Fruit fly (Drosophila melanogaster): ENCODE measurements around the gene CG18666.

Gene CG18666

DNA sequence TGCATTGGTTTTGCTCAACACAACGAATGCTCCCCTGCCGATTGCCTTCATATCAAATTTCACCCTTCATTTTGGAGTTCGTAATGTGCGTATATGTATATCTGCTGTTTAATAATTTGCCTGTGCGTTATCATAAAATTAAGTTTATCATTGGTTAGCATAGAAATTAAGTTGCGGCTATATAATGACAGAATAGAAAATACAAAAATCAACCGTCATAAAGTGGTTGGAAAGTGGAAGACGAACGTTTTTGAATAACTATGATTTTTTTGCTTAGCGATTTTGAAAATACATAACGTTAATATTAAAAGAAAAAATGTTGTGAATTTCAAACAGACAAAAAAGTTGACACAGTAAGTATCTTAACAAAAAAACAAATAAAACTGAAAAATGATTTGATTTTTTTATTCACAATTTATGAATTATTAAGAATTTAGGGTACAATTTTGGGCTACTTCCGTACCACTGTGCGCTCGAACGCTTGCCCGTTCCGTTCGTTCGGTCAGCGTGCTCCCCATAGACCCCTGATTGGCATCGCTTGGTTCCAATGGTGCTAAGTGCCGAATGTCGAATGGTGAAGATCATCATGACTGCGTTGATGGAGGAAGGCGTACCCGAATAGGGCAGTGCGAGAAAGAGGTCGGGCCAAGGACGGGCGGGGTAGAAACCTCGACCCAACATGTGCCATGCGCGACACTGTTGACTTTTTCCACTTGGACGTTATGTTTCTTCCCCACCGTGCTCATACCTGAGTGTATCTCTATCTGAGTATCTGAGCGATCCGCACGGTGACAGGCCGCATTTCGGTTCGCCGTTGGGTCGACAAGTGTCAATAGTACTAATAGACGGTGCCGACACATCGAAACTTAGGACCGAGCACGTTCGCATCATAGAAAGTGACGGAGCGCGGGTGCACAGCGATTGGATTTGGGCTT lies 3.3 kb downstream of the CG18666 start (continued):
- TF ChIP-seq CG11723 (GFP tag; optimal IDR thresholded peaks at IDR 0.05), result peak; percentile 50
- TF ChIP-seq toy (GFP tag; IDR thresholded peaks at IDR 0.05), result no peak
- peak; percentile 70 for TF ChIP-seq CG1602 (GFP tag; optimal IDR thresholded peaks at IDR 0.05)
- TF ChIP-seq NK7.1 (GFP tag; optimal IDR thresholded peaks at IDR 0.05), result no peak
- TF ChIP-seq abd-A (tag; optimal IDR thresholded peaks at IDR 0.05), result no peak
- TF ChIP-seq Stat92E (GFP tag; optimal IDR thresholded peaks at IDR 0.05), result no peak
- peak; percentile 10; the same call in 1 of the 2 replicates for TF ChIP-seq CG11247 (GFP tag; IDR thresholded peaks at IDR 0.05)
- TF ChIP-seq Abd-B (GFP tag; optimal IDR thresholded peaks at IDR 0.05), result no peak
- TF ChIP-seq CG9817 (tag; optimal IDR thresholded peaks at IDR 0.05), result peak; percentile 17
- TF ChIP-seq lilli (GFP tag; optimal IDR thresholded peaks at IDR 0.05), result peak; percentile 43
- peak in 1 of 2 experiments; percentile 65 for TF ChIP-seq Hr51 (GFP tag; optimal IDR thresholded peaks at IDR 0.05)
- peak; percentile 30; the same call in 1 of the 2 replicates for TF ChIP-seq Bgb (GFP tag; IDR thresholded peaks at IDR 0.05; ENCODE audit: partially characterized antibody)
- peak; percentile 28 for TF ChIP-seq CG15601 (tag; optimal IDR thresholded peaks at IDR 0.05)
- peak; percentile 15 for TF ChIP-seq CG10147 (GFP tag; optimal IDR thresholded peaks at IDR 0.05)
- TF ChIP-seq CG9876 (GFP tag; optimal IDR thresholded peaks at IDR 0.05), result no peak
- TF ChIP-seq Bteb2 (GFP tag; optimal IDR thresholded peaks at IDR 0.05), result peak; percentile 53
- TF ChIP-seq knrl (GFP tag; IDR thresholded peaks at IDR 0.05; ENCODE audit: partially characterized antibody), result no peak
- peak; percentile 41 for TF ChIP-seq ewg (GFP tag; optimal IDR thresholded peaks at IDR 0.05)
- TF ChIP-seq fd3F (GFP tag; optimal IDR thresholded peaks at IDR 0.05), result no peak
- no peak for TF ChIP-seq BtbVII (GFP tag; optimal IDR thresholded peaks at IDR 0.05)
- peak; percentile 63 for TF ChIP-seq Ssrp (tag; optimal IDR thresholded peaks at IDR 0.05)
- peak; percentile 46; the same call in 1 of the 2 replicates for TF ChIP-seq esg (GFP tag; conservative IDR thresholded peaks at IDR 0.05)
- TF ChIP-seq CG12071 (GFP tag; optimal IDR thresholded peaks at IDR 0.05), result no peak
- TF ChIP-seq CG10654 (GFP tag; optimal IDR thresholded peaks at IDR 0.05), result no peak
- no peak for TF ChIP-seq en (GFP tag; optimal IDR thresholded peaks at IDR 0.05)
- no peak for TF ChIP-seq MESR4 (GFP tag; optimal IDR thresholded peaks at IDR 0.05)
- no peak for TF ChIP-seq CG11560 (tag; IDR thresholded peaks at IDR 0.05)
- peak; percentile 20 for TF ChIP-seq NC2β (GFP tag; optimal IDR thresholded peaks at IDR 0.05)
- no peak for TF ChIP-seq Elba2 (GFP tag; optimal IDR thresholded peaks at IDR 0.05)
- TF ChIP-seq pfk (GFP tag; optimal IDR thresholded peaks at IDR 0.05), result no peak
- peak; percentile 67 for TF ChIP-seq gsb-n (tag; optimal IDR thresholded peaks at IDR 0.05)
- TF ChIP-seq gro (GFP tag; optimal IDR thresholded peaks at IDR 0.05), result no peak
- no peak for TF ChIP-seq zen2 (GFP tag; IDR thresholded peaks at IDR 0.05; ENCODE audit: partially characterized antibody)
- TF ChIP-seq CG9609 (GFP tag; optimal IDR thresholded peaks at IDR 0.05), result peak; percentile 11
- TF ChIP-seq zfh1 (GFP tag; IDR thresholded peaks at IDR 0.05), result peak; percentile 34; the same call in 2 of the 3 replicates
- TF ChIP-seq odd (GFP tag; optimal IDR thresholded peaks at IDR 0.05), result peak; percentile 2
- TF ChIP-seq Nf-YC (tag; optimal IDR thresholded peaks at IDR 0.05), result no peak
- no peak for TF ChIP-seq CG31224 (GFP tag; IDR thresholded peaks at IDR 0.05)
- TF ChIP-seq CG15514 (GFP tag; optimal IDR thresholded peaks at IDR 0.05), result no peak
- TF ChIP-seq Atf-2 (GFP tag; optimal IDR thresholded peaks at IDR 0.05), result no peak
- TF ChIP-seq yki (optimal IDR thresholded peaks at IDR 0.05), result no peak
- no peak for TF ChIP-seq HLH4C (GFP tag; IDR thresholded peaks at IDR 0.05; ENCODE audit: partially characterized antibody)
- peak; percentile 66 for TF ChIP-seq CG7839 (tag; optimal IDR thresholded peaks at IDR 0.05)
- TF ChIP-seq Drgx (GFP tag; IDR thresholded peaks at IDR 0.05), result no peak
- no peak for TF ChIP-seq dan (GFP tag; IDR thresholded peaks at IDR 0.05)
- TF ChIP-seq HLH3B (GFP tag; IDR thresholded peaks at IDR 0.05), result 0 out of 2 replicates have a peak, but pooled peaks have one; percentile 24
- TF ChIP-seq da (GFP tag; optimal IDR thresholded peaks at IDR 0.05), result no peak
- TF ChIP-seq Dad (GFP tag; optimal IDR thresholded peaks at IDR 0.05), result no peak

Data from whole organism, embryonic.